Worm (Caenorhabditis elegans) whole organism, midembryonic: ENCODE measurements around the gene F35A5.8.

Source experiments
- T22C8.4 ChIP-seq: fragments of 200-800 bp; sonication (Bioruptor generic); IDR thresholded peaks from 2 replicates; pipeline ENCODE4 v1.3.6; 2022; ENCODE audit warnings: missing genetic modification characterization, missing compliant biosample characterization
- cog-1 ChIP-seq: sonication (generic microtip); optimal IDR thresholded peaks from 2 replicates; lab custom pipeline; 2016; ENCODE audit warnings: missing genetic modification characterization, missing compliant biosample characterization
- flt-1 ChIP-seq: fragments of 200-800 bp; sonication (Bioruptor generic); IDR thresholded peaks from 2 replicates; pipeline ENCODE4 v1.3.6; 2022; ENCODE audit warnings: missing genetic modification characterization, missing compliant biosample characterization
- klf-2 ChIP-seq: fragments of 200-800 bp; sonication (Bioruptor generic); conservative IDR thresholded peaks from 2 replicates; pipeline ENCODE4 v1.3.6; 2022; ENCODE audit warnings: missing genetic modification reagents, missing genetic modification characterization, missing compliant biosample characterization
- tab-1 ChIP-seq: fragments of 200-800 bp; sonication (Bioruptor generic); IDR thresholded peaks from 2 replicates; pipeline ENCODE4 v1.3.6; 2022; ENCODE audit warnings: missing genetic modification characterization, missing compliant biosample characterization
- ztf-23 ChIP-seq: fragments of 200-800 bp; sonication (Bioruptor generic); IDR thresholded peaks from 2 replicates; pipeline ENCODE4 v1.3.6; 2022; ENCODE audit warnings: missing genetic modification reagents, missing genetic modification characterization, missing compliant biosample characterization
- ztf-29 ChIP-seq: fragments of 200-800 bp; sonication (Bioruptor generic); IDR thresholded peaks from 2 replicates; pipeline ENCODE4 v1.3.6; 2022; ENCODE audit warnings: missing genetic modification reagents, missing genetic modification characterization, missing compliant biosample characterization

DNA sequence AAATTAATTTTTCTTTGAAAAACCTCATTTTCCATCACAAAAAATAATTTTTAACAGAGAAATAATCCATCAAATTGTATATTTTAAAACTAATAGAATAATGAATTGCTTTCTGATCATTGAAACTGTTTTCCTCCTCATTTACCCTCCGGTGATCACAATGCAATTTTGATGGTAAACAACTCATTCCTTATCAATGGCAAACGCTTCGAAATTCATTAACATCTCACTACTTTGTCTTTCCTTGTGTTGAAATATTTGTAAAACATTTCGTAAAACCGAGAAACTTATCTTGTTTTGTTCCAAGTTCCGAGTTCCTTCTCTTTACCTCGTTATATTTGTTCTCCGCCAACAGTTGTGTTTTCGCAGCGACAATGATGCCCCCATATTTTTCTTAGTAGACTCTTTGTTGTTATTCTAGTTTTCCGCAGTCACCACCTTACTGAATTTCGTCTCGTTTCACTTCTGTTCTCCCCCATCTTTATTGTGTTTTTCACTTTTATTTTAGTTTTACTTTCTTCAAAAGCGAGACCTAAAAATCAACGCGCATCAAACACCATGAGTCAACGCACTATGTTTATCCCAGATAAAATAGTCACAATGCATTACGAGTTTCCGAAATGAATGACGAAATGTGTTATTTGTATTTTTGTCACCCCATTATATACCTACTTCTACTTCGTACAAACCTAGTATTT is 18.0 kb downstream of the F35A5.8 start:
- TF ChIP-seq T22C8.4 (GFP tag; lab: Robert Waterston, UW) (no peak), flt-1 (GFP tag; lab: Robert Waterston, UW) (no peak), ztf-23 (GFP tag; lab: Robert Waterston, UW) (no peak), ztf-29 (GFP tag; lab: Robert Waterston, UW) (no peak), cog-1 (tag; lab: Kevin White, UChicago) (no peak), tab-1 (GFP tag; lab: Robert Waterston, UW) (no peak), klf-2 (GFP tag; lab: Robert Waterston, UW) (no peak)
